Worm (Caenorhabditis elegans) whole organism, L1 larva: ENCODE data around the gene evl-14.

Source experiments
- aly-2 ChIP-seq: fragments of 150-350 bp; optimal IDR thresholded peaks from 2 replicates; lab custom pipeline; 2014; ENCODE audit warnings: missing biosample characterization, missing genetic modification characterization
- ama-1 ChIP-seq: fragments of 150-350 bp; optimal IDR thresholded peaks from 2 replicates; lab custom pipeline; 2014
- fkh-10 ChIP-seq: sonication (generic microtip); optimal IDR thresholded peaks from 2 replicates; lab custom pipeline; 2017; ENCODE audit warnings: missing biosample characterization, missing genetic modification reagents, missing genetic modification characterization
- jun-1 ChIP-seq: fragments of 150-350 bp; optimal IDR thresholded peaks from 2 replicates; lab custom pipeline; 2014; ENCODE audit warnings: missing biosample characterization, missing genetic modification reagents, missing genetic modification characterization
- lin-13 ChIP-seq: fragments of 150-350 bp; optimal IDR thresholded peaks from 2 replicates; lab custom pipeline; 2014; ENCODE audit warnings: missing biosample characterization, missing genetic modification reagents, missing genetic modification characterization
- lsy-2 ChIP-seq, 2 experiments: fragments of 150-350 bp; optimal IDR thresholded peaks; 2 replicates each; lab custom pipeline; 2014; ENCODE audit warnings: missing biosample characterization in 2 of 2, missing genetic modification characterization in 2 of 2
- nhr-11 ChIP-seq: fragments of 150-350 bp; optimal IDR thresholded peaks from 2 replicates; lab custom pipeline; 2014; ENCODE audit warnings: missing biosample characterization, missing genetic modification characterization
- nhr-28 ChIP-seq: fragments of 150-350 bp; optimal IDR thresholded peaks from 2 replicates; lab custom pipeline; 2014; ENCODE audit warnings: missing biosample characterization, missing genetic modification characterization
- rnt-1 ChIP-seq: sonication (generic microtip); optimal IDR thresholded peaks from 2 replicates; lab custom pipeline; 2016; ENCODE audit warnings: mild to moderate bottlenecking, missing genetic modification characterization, moderate library complexity, missing compliant biosample characterization
- snpc-4 ChIP-seq: fragments of 150-350 bp; optimal IDR thresholded peaks from 2 replicates; lab custom pipeline; 2014; ENCODE audit warnings: missing biosample characterization, missing genetic modification characterization
- unc-86 ChIP-seq: sonication (generic microtip); optimal IDR thresholded peaks from 2 replicates; lab custom pipeline; 2016; ENCODE audit warnings: missing genetic modification characterization, missing compliant biosample characterization
- ztf-11 ChIP-seq, 2 experiments: sonication (generic microtip); optimal IDR thresholded peaks; 2 replicates each; lab custom pipeline; 2016 to 2017; ENCODE audit warnings: missing genetic modification characterization in 2 of 2, missing biosample characterization in 1 of 2, missing compliant biosample characterization in 1 of 2

DNA sequence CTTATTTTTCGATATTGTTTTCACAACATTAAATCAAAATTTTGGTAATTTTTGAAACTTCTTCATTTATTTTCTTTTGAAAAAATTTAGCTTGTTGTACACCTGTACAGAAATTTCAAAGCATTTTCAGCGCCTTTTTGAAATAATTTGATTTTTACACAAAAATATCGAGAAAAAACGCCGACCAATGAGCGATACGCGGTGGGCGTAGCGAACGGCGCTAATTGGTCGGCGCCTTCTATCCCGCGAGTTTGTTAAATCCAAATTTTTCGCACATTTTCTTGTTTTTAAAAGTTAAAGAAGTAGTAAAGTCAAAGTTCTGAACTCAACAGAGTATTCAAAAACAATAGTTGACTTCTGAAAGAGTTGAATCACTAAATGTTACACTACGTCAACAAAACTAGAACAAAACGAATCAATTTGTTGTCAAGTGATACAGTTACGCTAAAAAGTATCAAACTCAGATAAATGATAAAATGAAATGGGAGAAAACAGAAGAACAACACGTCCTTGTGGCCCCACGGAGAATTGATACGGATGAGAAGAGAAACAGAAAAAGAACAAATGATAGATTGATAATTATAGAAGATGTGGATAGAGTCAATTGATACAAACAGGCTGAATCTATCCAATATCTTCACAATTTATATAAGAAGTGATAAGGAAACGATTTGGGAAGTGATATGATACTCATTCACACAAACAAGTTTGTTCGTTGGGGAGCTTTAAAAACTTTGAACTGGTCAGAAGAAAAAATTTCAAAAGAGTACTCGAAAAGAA lies 15.5 kb upstream of the evl-14 start:
- TF ChIP-seq aly-2 (tag; lab: Kevin White, UChicago) = no peak
- TF ChIP-seq ztf-11 (tag; optimal IDR thresholded peaks at IDR 0.05; lab: Kevin White, UChicago) = no peak
- TF ChIP-seq nhr-11 (tag; lab: Kevin White, UChicago) = no peak
- TF ChIP-seq ama-1 (lab: Kevin White, UChicago) = no peak
- no peak for TF ChIP-seq lsy-2 (tag; optimal IDR thresholded peaks at IDR 0.05; lab: Kevin White, UChicago)
- no peak for TF ChIP-seq lin-13 (GFP tag; lab: Kevin White, UChicago)
- TF ChIP-seq unc-86 (tag; lab: Kevin White, UChicago) = no peak
- no peak for TF ChIP-seq jun-1 (tag; lab: Kevin White, UChicago)
- no peak for TF ChIP-seq rnt-1 (tag; lab: Kevin White, UChicago)
- no peak for TF ChIP-seq snpc-4 (tag; lab: Kevin White, UChicago)
- no peak for TF ChIP-seq fkh-10 (GFP tag; lab: Kevin White, UChicago)
- TF ChIP-seq nhr-28 (tag; lab: Kevin White, UChicago) = no peak
